Worm (Caenorhabditis elegans) whole organism, L3 larva: ENCODE measurements around the gene F23F1.4.

Experiments
- ZK546.5 ChIP-seq: sonication (generic microtip); optimal IDR thresholded peaks from 2 replicates; lab custom pipeline; 2017; ENCODE audit warnings: missing biosample characterization, missing genetic modification characterization
- ama-1 ChIP-seq: fragments of 150-350 bp; optimal IDR thresholded peaks from 2 replicates; lab custom pipeline; 2018
- ceh-82 ChIP-seq: fragments of 150-350 bp; optimal IDR thresholded peaks from 2 replicates; lab custom pipeline; 2014; ENCODE audit warnings: missing biosample characterization, missing genetic modification characterization
- egl-27 ChIP-seq: sonication (generic microtip); optimal IDR thresholded peaks from 4 replicates; lab custom pipeline; 2017; ENCODE audit warnings: missing biosample characterization, missing genetic modification reagents, missing genetic modification characterization
- fkh-10 ChIP-seq: sonication (generic microtip); optimal IDR thresholded peaks from 2 replicates; lab custom pipeline; 2017; ENCODE audit warnings: missing biosample characterization, missing genetic modification reagents, missing genetic modification characterization
- jun-1 ChIP-seq: fragments of 150-350 bp; optimal IDR thresholded peaks from 2 replicates; lab custom pipeline; 2014; ENCODE audit warnings: missing biosample characterization, missing genetic modification reagents, missing genetic modification characterization
- mdl-1 ChIP-seq: fragments of 150-350 bp; optimal IDR thresholded peaks from 2 replicates; lab custom pipeline; 2014; ENCODE audit warnings: missing biosample characterization, missing genetic modification characterization
- nhr-12 ChIP-seq: fragments of 150-350 bp; optimal IDR thresholded peaks from 2 replicates; lab custom pipeline; 2014; ENCODE audit warnings: missing biosample characterization, missing genetic modification characterization
- nhr-237 ChIP-seq: fragments of 150-350 bp; optimal IDR thresholded peaks from 2 replicates; lab custom pipeline; 2014; ENCODE audit warnings: missing biosample characterization, missing genetic modification characterization
- nhr-25 ChIP-seq: sonication (generic microtip); optimal IDR thresholded peaks from 2 replicates; lab custom pipeline; 2017; ENCODE audit warnings: missing biosample characterization, missing genetic modification characterization
- pha-4 ChIP-seq: fragments of 150-350 bp; optimal IDR thresholded peaks from 2 replicates; lab custom pipeline; 2014; ENCODE audit warnings: missing biosample characterization, missing genetic modification reagents, missing genetic modification characterization
- snpc-4 ChIP-seq: fragments of 150-350 bp; optimal IDR thresholded peaks from 2 replicates; lab custom pipeline; 2014; ENCODE audit warnings: missing biosample characterization, missing genetic modification characterization
- unc-39 ChIP-seq: sonication (generic microtip); optimal IDR thresholded peaks from 4 replicates; lab custom pipeline; 2017; ENCODE audit warnings: missing biosample characterization, missing genetic modification characterization

DNA sequence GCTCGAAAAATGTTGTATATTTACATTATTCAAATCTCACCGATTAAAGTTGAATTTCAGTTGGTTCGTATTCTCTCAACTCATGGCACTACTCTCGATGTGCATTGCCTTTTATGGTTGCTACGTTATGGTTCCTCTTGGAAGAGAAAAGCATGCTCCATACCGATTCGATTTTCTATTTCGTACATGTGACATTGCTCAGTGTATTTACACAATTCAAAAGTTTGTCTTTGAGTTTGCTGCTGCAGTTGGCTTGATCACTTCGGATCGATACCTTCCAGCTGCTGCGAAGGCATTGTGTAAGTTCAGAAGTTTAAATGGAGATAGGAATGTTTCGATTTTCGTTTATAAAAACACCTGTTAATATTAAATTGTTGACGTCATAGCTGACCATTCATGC is 20.0 kb downstream of the F23F1.4 start:
- TF ChIP-seq ZK546.5 = no peak
- no peak for TF ChIP-seq pha-4
- no peak for TF ChIP-seq fkh-10 (GFP tag; lab: Kevin White, UChicago)
- TF ChIP-seq ceh-82 (tag; lab: Kevin White, UChicago) = no peak
- TF ChIP-seq nhr-237 (tag; lab: Kevin White, UChicago) = no peak
- TF ChIP-seq nhr-12 (tag; lab: Kevin White, UChicago) = no peak
- TF ChIP-seq ama-1 (lab: Kevin White, UChicago) = no peak
- no peak for TF ChIP-seq mdl-1 (tag; lab: Kevin White, UChicago)
- no peak for TF ChIP-seq nhr-25 (tag; lab: Kevin White, UChicago)
- no peak for TF ChIP-seq unc-39
- no peak for TF ChIP-seq snpc-4
- TF ChIP-seq jun-1 (tag; lab: Kevin White, UChicago) = no peak
- no peak for TF ChIP-seq egl-27 (tag; lab: Kevin White, UChicago)
